Worm (Caenorhabditis elegans) whole organism, midembryonic: ENCODE results near the gene hsb-1.

ENCODE experiments used
- T22C8.4 ChIP-seq: fragments of 200-800 bp; sonication (Bioruptor generic); IDR thresholded peaks from 2 replicates; pipeline ENCODE4 v1.3.6; 2022; ENCODE audit warnings: missing genetic modification characterization, missing compliant biosample characterization
- flt-1 ChIP-seq: fragments of 200-800 bp; sonication (Bioruptor generic); IDR thresholded peaks from 2 replicates; pipeline ENCODE4 v1.3.6; 2022; ENCODE audit warnings: missing genetic modification characterization, missing compliant biosample characterization
- med-1 ChIP-seq: sonication (generic microtip); optimal IDR thresholded peaks from 2 replicates; lab custom pipeline; 2017; ENCODE audit warnings: missing genetic modification characterization, mild to moderate bottlenecking, missing compliant biosample characterization, antibody characterized with exemption, missing genetic modification reagents; ENCODE audit not compliant: insufficient read depth
- tab-1 ChIP-seq: fragments of 200-800 bp; sonication (Bioruptor generic); IDR thresholded peaks from 2 replicates; pipeline ENCODE4 v1.3.6; 2022; ENCODE audit warnings: missing genetic modification characterization, missing compliant biosample characterization
- ztf-23 ChIP-seq: fragments of 200-800 bp; sonication (Bioruptor generic); IDR thresholded peaks from 2 replicates; pipeline ENCODE4 v1.3.6; 2022; ENCODE audit warnings: missing genetic modification reagents, missing genetic modification characterization, missing compliant biosample characterization

- TF ChIP-seq tab-1 (GFP tag; lab: Robert Waterston, UW) (no peak), med-1 (GFP tag; lab: Kevin White, UChicago) (no peak), T22C8.4 (GFP tag; lab: Robert Waterston, UW) (no peak), flt-1 (GFP tag; lab: Robert Waterston, UW) (no peak), ztf-23 (no peak)
Measured at ce11 chrIV:12599158-12599557, 32.1 kb upstream of the hsb-1 start, which contains the start of gene pgp-1.
